Worm (Caenorhabditis elegans) whole organism, midembryonic: Measurements from ENCODE around the gene Y45F10C.1.

Source experiments
- T22C8.4 ChIP-seq: fragments of 200-800 bp; sonication (Bioruptor generic); IDR thresholded peaks from 2 replicates; pipeline ENCODE4 v1.3.6; 2022; ENCODE audit warnings: missing genetic modification characterization, missing compliant biosample characterization
- cog-1 ChIP-seq: sonication (generic microtip); optimal IDR thresholded peaks from 2 replicates; lab custom pipeline; 2016; ENCODE audit warnings: missing genetic modification characterization, missing compliant biosample characterization
- flt-1 ChIP-seq: fragments of 200-800 bp; sonication (Bioruptor generic); IDR thresholded peaks from 2 replicates; pipeline ENCODE4 v1.3.6; 2022; ENCODE audit warnings: missing genetic modification characterization, missing compliant biosample characterization
- klf-2 ChIP-seq: fragments of 200-800 bp; sonication (Bioruptor generic); conservative IDR thresholded peaks from 2 replicates; pipeline ENCODE4 v1.3.6; 2022; ENCODE audit warnings: missing genetic modification reagents, missing genetic modification characterization, missing compliant biosample characterization
- med-1 ChIP-seq: sonication (generic microtip); optimal IDR thresholded peaks from 2 replicates; lab custom pipeline; 2017; ENCODE audit warnings: missing genetic modification characterization, mild to moderate bottlenecking, missing compliant biosample characterization, antibody characterized with exemption, missing genetic modification reagents; ENCODE audit not compliant: insufficient read depth
- ref-1 ChIP-seq: fragments of 200-800 bp; sonication (Bioruptor generic); conservative IDR thresholded peaks from 2 replicates; pipeline ENCODE4 v1.3.6; 2022; ENCODE audit warnings: missing genetic modification reagents, missing genetic modification characterization, missing compliant biosample characterization
- tab-1 ChIP-seq: fragments of 200-800 bp; sonication (Bioruptor generic); IDR thresholded peaks from 2 replicates; pipeline ENCODE4 v1.3.6; 2022; ENCODE audit warnings: missing genetic modification characterization, missing compliant biosample characterization
- ztf-23 ChIP-seq: fragments of 200-800 bp; sonication (Bioruptor generic); IDR thresholded peaks from 2 replicates; pipeline ENCODE4 v1.3.6; 2022; ENCODE audit warnings: missing genetic modification reagents, missing genetic modification characterization, missing compliant biosample characterization
- ztf-29 ChIP-seq: fragments of 200-800 bp; sonication (Bioruptor generic); IDR thresholded peaks from 2 replicates; pipeline ENCODE4 v1.3.6; 2022; ENCODE audit warnings: missing genetic modification reagents, missing genetic modification characterization, missing compliant biosample characterization

Y45F10C.1 gene

ce11 chrIV:13609755-13610154 is 49.6 kb downstream of the Y45F10C.1 start, which contains the start of gene C08F11.13:
C08F11.13 (minus strand) TSS chrIV:13609892.
- no peak for TF ChIP-seq flt-1
- no peak for TF ChIP-seq med-1 (GFP tag; lab: Kevin White, UChicago)
- TF ChIP-seq ztf-23 (GFP tag; lab: Robert Waterston, UW): no peak
- TF ChIP-seq klf-2 (GFP tag; lab: Robert Waterston, UW): no peak
- TF ChIP-seq T22C8.4 (GFP tag; lab: Robert Waterston, UW): no peak
- no peak for TF ChIP-seq cog-1 (tag; lab: Kevin White, UChicago)
- no peak for TF ChIP-seq ztf-29
- no peak for TF ChIP-seq ref-1 (GFP tag; lab: Robert Waterston, UW)
- TF ChIP-seq tab-1 (GFP tag; lab: Robert Waterston, UW): no peak
